Worm (Caenorhabditis elegans): ENCODE data around the gene cnc-5.

- TF ChIP-seq cog-1 (tag; optimal IDR thresholded peaks at IDR 0.05) (no peak), ztf-29 (GFP tag; IDR thresholded peaks at IDR 0.05) (no peak), flt-1 (GFP tag; IDR thresholded peaks at IDR 0.05) (no peak)
Observed at ce11 chrV:1411459-1411858, 33.7 kb upstream of the cnc-5 start, which contains the start of gene snt-5.
